Fruit fly (Drosophila melanogaster) whole organism, embryonic: Measurements from ENCODE around the gene dsx-c73A.

Experiments used
- Awh ChIP-seq: fragments of 200-800 bp; sonication (Bioruptor generic); IDR thresholded peaks from 2 replicates; pipeline ENCODE4, ENCODE4 v1.3.6; 2022; ENCODE audit warnings: missing biosample characterization, missing genetic modification characterization
- Bteb2 ChIP-seq: fragments of 200-800 bp; sonication (Bioruptor generic); optimal IDR thresholded peaks from 2 replicates; lab custom pipeline; 2016; ENCODE audit warnings: missing biosample characterization, missing genetic modification characterization
- CG11093 ChIP-seq: fragments of 200-800 bp; sonication (Bioruptor generic); IDR thresholded peaks from 3 replicates; pipeline ENCODE4 v1.3.6; 2022; ENCODE audit warnings: missing biosample characterization, missing genetic modification characterization
- CG11247 ChIP-seq: fragments of 200-800 bp; sonication (Bioruptor generic); IDR thresholded peaks from 2 replicates; pipeline ENCODE4 v1.3.6; 2022; ENCODE audit warnings: missing biosample characterization, missing genetic modification characterization
- CG1233 ChIP-seq: fragments of 200-800 bp; sonication (Bioruptor generic); optimal IDR thresholded peaks from 4 replicates; lab custom pipeline; 2018; ENCODE audit warnings: missing biosample characterization, mild to moderate bottlenecking, missing genetic modification characterization
- CG13287 ChIP-seq: fragments of 200-800 bp; sonication (Bioruptor generic); IDR thresholded peaks from 2 replicates; pipeline ENCODE4 v1.3.6; 2022; ENCODE audit warnings: missing biosample characterization, missing genetic modification characterization; ENCODE audit not compliant: partially characterized antibody
- CG13624 ChIP-seq: fragments of 200-800 bp; sonication (Bioruptor generic); optimal IDR thresholded peaks from 2 replicates; lab custom pipeline; 2016; ENCODE audit warnings: missing biosample characterization, missing genetic modification characterization
- CG13894 ChIP-seq: fragments of 200-800 bp; sonication (Bioruptor generic); optimal IDR thresholded peaks from 3 replicates; lab custom pipeline; 2018; ENCODE audit warnings: missing biosample characterization, mild to moderate bottlenecking, missing genetic modification characterization, moderate library complexity
- CG14014 ChIP-seq: fragments of 200-800 bp; sonication (Bioruptor generic); IDR thresholded peaks from 2 replicates; pipeline ENCODE4 v1.3.6; 2022; ENCODE audit warnings: missing biosample characterization, missing genetic modification characterization
- CG15601 ChIP-seq: fragments of 200-800 bp; sonication (Bioruptor generic); optimal IDR thresholded peaks from 3 replicates; lab custom pipeline; 2019; ENCODE audit warnings: missing biosample characterization, mild to moderate bottlenecking, missing genetic modification characterization, moderate library complexity
- CG15696 ChIP-seq: fragments of 200-800 bp; sonication (Bioruptor generic); optimal IDR thresholded peaks from 2 replicates; lab custom pipeline; 2019; ENCODE audit warnings: missing biosample characterization, mild to moderate bottlenecking, missing genetic modification characterization, moderate library complexity
- CG18476 ChIP-seq: fragments of 200-800 bp; sonication (Bioruptor generic); optimal IDR thresholded peaks from 2 replicates; lab custom pipeline; 2016; ENCODE audit warnings: missing biosample characterization, mild to moderate bottlenecking, missing genetic modification characterization
- CG2202 ChIP-seq: fragments of 200-800 bp; sonication (Bioruptor generic); optimal IDR thresholded peaks from 2 replicates; lab custom pipeline; 2018; ENCODE audit warnings: missing biosample characterization, mild to moderate bottlenecking, missing genetic modification characterization
- CG32532 ChIP-seq: fragments of 200-800 bp; sonication (Bioruptor generic); IDR thresholded peaks from 2 replicates; pipeline ENCODE4 v1.3.6; 2022; ENCODE audit warnings: missing biosample characterization, missing genetic modification characterization
- CG42726 ChIP-seq: fragments of 200-800 bp; sonication (Bioruptor generic); IDR thresholded peaks from 2 replicates; pipeline ENCODE4 v1.3.6; 2022; ENCODE audit warnings: missing biosample characterization, missing genetic modification characterization; ENCODE audit not compliant: partially characterized antibody
- CG4360 ChIP-seq: fragments of 200-800 bp; sonication (Bioruptor generic); IDR thresholded peaks from 2 replicates; pipeline ENCODE4 v1.3.6; 2022; ENCODE audit warnings: missing biosample characterization, missing genetic modification characterization
- CG43689 ChIP-seq: fragments of 200-800 bp; sonication (Bioruptor generic); IDR thresholded peaks from 2 replicates; pipeline ENCODE4 v1.3.6; 2022; ENCODE audit warnings: missing biosample characterization, missing genetic modification characterization
- CG7271 ChIP-seq: fragments of 200-800 bp; sonication (Bioruptor generic); optimal IDR thresholded peaks from 2 replicates; lab custom pipeline; 2018; ENCODE audit warnings: missing biosample characterization, mild to moderate bottlenecking, missing genetic modification characterization, moderate library complexity
- CG7357 ChIP-seq: fragments of 200-800 bp; sonication (Bioruptor generic); IDR thresholded peaks from 3 replicates; pipeline ENCODE4 v1.3.6; 2022; ENCODE audit warnings: missing biosample characterization, missing genetic modification characterization
- CG7556 ChIP-seq: fragments of 200-800 bp; sonication (Bioruptor generic); optimal IDR thresholded peaks from 2 replicates; lab custom pipeline; 2017; ENCODE audit warnings: missing biosample characterization, mild to moderate bottlenecking, missing genetic modification characterization
- CG8290 ChIP-seq, 3 experiments: fragments of 200-800 bp; sonication (Bioruptor generic); optimal IDR thresholded peaks; 2 replicates each; lab custom pipeline; 2016 to 2019; ENCODE audit warnings: missing biosample characterization in 3 of 3, missing genetic modification characterization in 3 of 3, mild to moderate bottlenecking in 2 of 3, moderate library complexity in 1 of 3
- CG8765 ChIP-seq: fragments of 200-800 bp; sonication (Bioruptor generic); IDR thresholded peaks from 2 replicates; pipeline ENCODE4 v1.3.6; 2022; ENCODE audit warnings: missing biosample characterization, missing genetic modification characterization
- CG8924 ChIP-seq: fragments of 200-800 bp; optimal IDR thresholded peaks from 3 replicates; lab custom pipeline; 2019; ENCODE audit warnings: missing biosample characterization, mild to moderate bottlenecking, missing genetic modification characterization, moderate library complexity
- CG9215 ChIP-seq: fragments of 200-800 bp; sonication (Bioruptor generic); IDR thresholded peaks from 2 replicates; pipeline ENCODE4 v1.3.6; 2022; ENCODE audit warnings: missing biosample characterization, missing genetic modification characterization
- CG9876 ChIP-seq: fragments of 200-800 bp; sonication (Bioruptor generic); optimal IDR thresholded peaks from 2 replicates; lab custom pipeline; 2016; ENCODE audit warnings: missing biosample characterization, missing genetic modification characterization
- CHES-1-like ChIP-seq: fragments of 200-800 bp; sonication (Bioruptor generic); optimal IDR thresholded peaks from 2 replicates; lab custom pipeline; 2016; ENCODE audit warnings: missing biosample characterization, missing genetic modification characterization
- H2.0 ChIP-seq: fragments of 200-800 bp; sonication (Bioruptor generic); IDR thresholded peaks from 2 replicates; pipeline ENCODE4 v1.3.6; 2022; ENCODE audit warnings: missing biosample characterization, missing genetic modification characterization
- HHEX ChIP-seq: fragments of 200-800 bp; sonication (Bioruptor generic); optimal IDR thresholded peaks from 3 replicates; lab custom pipeline; 2017; ENCODE audit warnings: missing biosample characterization, mild to moderate bottlenecking, missing genetic modification characterization, missing genetic modification reagents
- HmgZ ChIP-seq: fragments of 200-800 bp; sonication (Bioruptor generic); optimal IDR thresholded peaks from 2 replicates; lab custom pipeline; 2018; ENCODE audit warnings: missing biosample characterization, mild to moderate bottlenecking, missing genetic modification characterization
- Nf-YB ChIP-seq: fragments of 200-800 bp; sonication (Bioruptor generic); optimal IDR thresholded peaks from 3 replicates; lab custom pipeline; 2019; ENCODE audit warnings: missing biosample characterization, mild to moderate bottlenecking, missing genetic modification characterization, moderate library complexity
- Ravus ChIP-seq: fragments of 200-800 bp; sonication (Bioruptor generic); IDR thresholded peaks from 2 replicates; pipeline ENCODE4 v1.3.6; 2022; ENCODE audit warnings: missing biosample characterization, missing genetic modification characterization
- Sry-δ ChIP-seq: fragments of 200-800 bp; sonication (Bioruptor generic); optimal IDR thresholded peaks from 2 replicates; lab custom pipeline; 2016; ENCODE audit warnings: missing biosample characterization, missing genetic modification characterization
- bab2 ChIP-seq: fragments of 200-800 bp; sonication (Bioruptor generic); optimal IDR thresholded peaks from 2 replicates; lab custom pipeline; 2016; ENCODE audit warnings: missing biosample characterization, missing genetic modification characterization
- cad ChIP-seq: fragments of >200 bp; optimal IDR thresholded peaks from 2 replicates; lab custom pipeline; 2017; ENCODE audit warnings: missing biosample characterization, missing genetic modification characterization
- corto ChIP-seq: fragments of 200-800 bp; sonication (Bioruptor generic); optimal IDR thresholded peaks from 2 replicates; lab custom pipeline; 2016; ENCODE audit warnings: missing biosample characterization, mild to moderate bottlenecking, missing genetic modification characterization, moderate library complexity
- dati ChIP-seq: fragments of 200-800 bp; sonication (Bioruptor generic); IDR thresholded peaks from 2 replicates; pipeline ENCODE4 v1.3.6; 2022; ENCODE audit warnings: missing biosample characterization, missing genetic modification characterization
- esg ChIP-seq: fragments of 200-800 bp; sonication (Bioruptor generic); conservative IDR thresholded peaks from 2 replicates; pipeline ENCODE4 v1.3.6; 2022; ENCODE audit warnings: missing biosample characterization, missing genetic modification characterization
- ewg ChIP-seq: fragments of 200-800 bp; sonication (Bioruptor generic); optimal IDR thresholded peaks from 3 replicates; lab custom pipeline; 2017; ENCODE audit warnings: mild to moderate bottlenecking, missing biosample characterization, missing genetic modification reagents, missing genetic modification characterization
- insv ChIP-seq, 2 experiments: fragments of 200-800 bp; sonication (Bioruptor generic); optimal IDR thresholded peaks; 3 replicates each; lab custom pipeline; 2016 to 2018; ENCODE audit warnings: missing biosample characterization in 2 of 2, missing genetic modification characterization in 2 of 2
- mirr ChIP-seq: fragments of 200-800 bp; sonication (Bioruptor generic); optimal IDR thresholded peaks from 3 replicates; lab custom pipeline; 2018; ENCODE audit warnings: missing biosample characterization, mild to moderate bottlenecking, missing genetic modification characterization
- oc ChIP-seq: fragments of 200-800 bp; sonication (Bioruptor generic); optimal IDR thresholded peaks from 2 replicates; lab custom pipeline; 2018; ENCODE audit warnings: missing biosample characterization, mild to moderate bottlenecking, missing genetic modification characterization, moderate library complexity
- row ChIP-seq: fragments of 200-800 bp; sonication (Bioruptor generic); IDR thresholded peaks from 3 replicates; pipeline ENCODE4 v1.3.6; 2022; ENCODE audit warnings: missing biosample characterization, missing genetic modification characterization
- sisA ChIP-seq: fragments of 200-800 bp; sonication (Bioruptor generic); IDR thresholded peaks from 2 replicates; pipeline ENCODE4 v1.3.6; 2022; ENCODE audit warnings: missing biosample characterization, missing genetic modification characterization
- sob ChIP-seq: fragments of 200-800 bp; sonication (Bioruptor generic); IDR thresholded peaks from 2 replicates; pipeline ENCODE4 v1.3.6; 2022; ENCODE audit warnings: missing biosample characterization, missing genetic modification characterization
- ssp ChIP-seq: fragments of 200-800 bp; sonication (Bioruptor generic); IDR thresholded peaks from 2 replicates; pipeline ENCODE4 v1.3.6; 2022; ENCODE audit warnings: missing biosample characterization, missing genetic modification characterization
- tgo ChIP-seq: fragments of 200-800 bp; sonication (Bioruptor generic); IDR thresholded peaks from 3 replicates; pipeline ENCODE4 v1.3.6; 2022; ENCODE audit warnings: missing biosample characterization, missing genetic modification characterization
- tll ChIP-seq, 2 experiments: fragments of 200-800 bp in 1 of 2; fragments of >200 bp in 1 of 2; sonication (Bioruptor generic) in 1 of 2; optimal IDR thresholded peaks; 2 replicates each; lab custom pipeline; 2017 to 2019; ENCODE audit warnings: missing biosample characterization in 2 of 2, missing genetic modification characterization in 2 of 2, mild to moderate bottlenecking in 1 of 2, moderate library complexity in 1 of 2
- unpg ChIP-seq: fragments of 200-800 bp; sonication (Bioruptor generic); optimal IDR thresholded peaks from 3 replicates; lab custom pipeline; 2018; ENCODE audit warnings: missing biosample characterization, mild to moderate bottlenecking, missing genetic modification characterization, moderate library complexity
- vfl ChIP-seq: fragments of 200-800 bp; sonication (Bioruptor generic); optimal IDR thresholded peaks from 2 replicates; lab custom pipeline; 2016; ENCODE audit warnings: missing biosample characterization, missing genetic modification characterization

dsx-c73A gene

DNA sequence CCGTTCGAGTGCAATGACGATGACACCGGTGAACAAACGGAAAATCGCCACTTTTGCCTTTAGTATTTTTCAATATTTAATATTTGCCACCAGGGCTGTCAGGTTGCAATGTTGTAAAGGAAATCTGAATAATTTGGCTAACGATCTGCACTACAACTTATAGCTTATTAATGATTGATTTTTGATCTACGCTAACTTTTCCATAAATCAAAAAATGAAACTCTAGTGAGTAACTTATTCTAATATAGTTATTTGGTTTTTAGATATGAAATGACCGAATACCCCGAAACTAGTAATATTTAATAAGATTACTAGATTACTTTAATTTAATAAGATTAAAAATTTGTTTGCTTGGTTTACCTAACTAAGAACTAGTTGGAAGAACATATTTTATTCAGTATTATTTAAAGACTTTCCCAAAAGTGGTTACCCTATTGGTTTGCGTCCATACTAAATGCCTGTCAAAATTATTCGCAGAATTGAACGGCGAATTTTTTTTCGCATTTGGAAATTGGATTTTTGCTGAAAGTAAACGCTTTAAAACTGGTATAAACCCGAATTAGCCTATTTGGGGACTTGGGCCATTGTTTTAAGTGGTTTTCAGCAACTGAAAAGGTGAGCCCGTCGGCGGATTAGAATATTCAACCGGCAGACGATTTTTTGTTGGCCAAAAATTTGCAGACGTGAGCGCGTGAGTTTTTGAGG, 65.7 kb downstream of the dsx-c73A start, which contains the start of the genes Agpat3 and RAF2 (continued):
- TF ChIP-seq ssp = peak; percentile 85
- no peak for TF ChIP-seq Ravus
- no peak for TF ChIP-seq CG1233 (GFP tag; lab: Kevin White, UChicago)
- peak; percentile 68 for TF ChIP-seq CG32532 (GFP tag; lab: Robert Waterston, UW)
- TF ChIP-seq Awh = no peak
- TF ChIP-seq ewg (GFP tag; lab: Kevin White, UChicago) = peak; percentile 4
- peak; percentile 11 for TF ChIP-seq CG15696 (tag; lab: Kevin White, UChicago)
- peak; percentile 58 for TF ChIP-seq CG8924 (tag; lab: Kevin White, UChicago)
- TF ChIP-seq sisA (GFP tag; lab: Robert Waterston, UW) = peak; percentile 51; the same call in 1 of the 2 replicates
- peak; percentile 6 for TF ChIP-seq Nf-YB (GFP tag; lab: Kevin White, UChicago)
- no peak for TF ChIP-seq H2.0 (GFP tag; lab: Robert Waterston, UW)
- peak; percentile 11 for TF ChIP-seq corto (GFP tag; lab: Kevin White, UChicago)
- no peak for TF ChIP-seq oc (tag; lab: Kevin White, UChicago)
- peak; percentile 33 for TF ChIP-seq CG13894 (tag; lab: Kevin White, UChicago)
- no peak for TF ChIP-seq CG43689 (GFP tag; lab: Robert Waterston, UW)
- TF ChIP-seq dati (GFP tag; lab: Robert Waterston, UW) = no peak
- no peak for TF ChIP-seq unpg (GFP tag; lab: Kevin White, UChicago)
- peak; percentile 57 for TF ChIP-seq esg (GFP tag; lab: Robert Waterston, UW)
- no peak for TF ChIP-seq CG7271 (tag; lab: Kevin White, UChicago)
- no peak for TF ChIP-seq vfl (GFP tag; lab: Kevin White, UChicago)
- TF ChIP-seq CG14014 (GFP tag; lab: Robert Waterston, UW) = 0 out of 2 replicates have a peak, but pooled peaks have one; percentile 49
- TF ChIP-seq insv (GFP tag; optimal IDR thresholded peaks at IDR 0.05; lab: Kevin White, UChicago) = no peak
- no peak for TF ChIP-seq CG11093 (GFP tag; lab: Robert Waterston, UW)
- no peak for TF ChIP-seq CG7556 (GFP tag; lab: Kevin White, UChicago)
- TF ChIP-seq HmgZ (tag; lab: Kevin White, UChicago) = no peak
- no peak for TF ChIP-seq CG9876 (GFP tag; lab: Kevin White, UChicago)
- no peak for TF ChIP-seq CG42726
- peak in 1 of 2 experiments; percentile 46 for TF ChIP-seq tll (GFP tag; optimal IDR thresholded peaks at IDR 0.05; lab: Kevin White, UChicago)
- TF ChIP-seq tgo (GFP tag; lab: Robert Waterston, UW) = no peak; the same call in 2 of the 3 replicates
- TF ChIP-seq bab2 (GFP tag; lab: Kevin White, UChicago) = peak; percentile 40
- peak; percentile 62 for TF ChIP-seq CG9215 (GFP tag; lab: Robert Waterston, UW)
- TF ChIP-seq HHEX (GFP tag; lab: Kevin White, UChicago) = no peak
- TF ChIP-seq sob (GFP tag; lab: Robert Waterston, UW) = peak; percentile 54; the same call in 1 of the 2 replicates
- TF ChIP-seq CG8765 (GFP tag; lab: Robert Waterston, UW) = 0 out of 2 replicates have a peak, but pooled peaks have one; percentile 25
- no peak for TF ChIP-seq CG4360 (GFP tag; lab: Robert Waterston, UW)
- TF ChIP-seq row = peak; percentile 80
- no peak; the same call in 1 of the 2 replicates for TF ChIP-seq CG11247
- TF ChIP-seq CG13624 (GFP tag; lab: Kevin White, UChicago) = no peak
- peak; percentile 14 for TF ChIP-seq CG18476 (GFP tag; lab: Kevin White, UChicago)
- TF ChIP-seq CHES-1-like (GFP tag; lab: Kevin White, UChicago) = peak; percentile 20
- peak; percentile 12 for TF ChIP-seq Sry-δ (GFP tag; lab: Kevin White, UChicago)
- TF ChIP-seq mirr = no peak
- TF ChIP-seq CG13287 (GFP tag; lab: Robert Waterston, UW) = no peak
- TF ChIP-seq Bteb2 (GFP tag; lab: Kevin White, UChicago) = peak; percentile 18
- no peak for TF ChIP-seq CG2202 (tag; lab: Kevin White, UChicago)
- TF ChIP-seq CG15601 (tag; lab: Kevin White, UChicago) = peak; percentile 34
- TF ChIP-seq CG7357 (GFP tag; lab: Robert Waterston, UW) = peak; percentile 68; the same call in 2 of the 3 replicates
- no peak for TF ChIP-seq CG8290 (GFP tag; optimal IDR thresholded peaks at IDR 0.05; lab: Kevin White, UChicago)
- peak in 1 of 2 experiments; percentile 9 for TF ChIP-seq CG8290 (tag; optimal IDR thresholded peaks at IDR 0.05; lab: Kevin White, UChicago)
- no peak for TF ChIP-seq cad (GFP tag; lab: Kevin White, UChicago)
